Worm (Caenorhabditis elegans) whole organism, L1 larva: ENCODE measurements around the gene amt-4.
A peak's percentile ranks its signal among the peaks of the same experiment; 100 is the strongest.

Experiments used
- C04F5.9 ChIP-seq: sonication (generic microtip); optimal IDR thresholded peaks from 2 replicates; lab custom pipeline; 2016; ENCODE audit warnings: missing genetic modification characterization, missing compliant biosample characterization
- C16A3.4 ChIP-seq: fragments of 150-350 bp; optimal IDR thresholded peaks from 2 replicates; lab custom pipeline; 2014; ENCODE audit warnings: missing biosample characterization, missing genetic modification characterization
- C34B4.2 ChIP-seq: sonication (generic microtip); optimal IDR thresholded peaks from 2 replicates; lab custom pipeline; 2017; ENCODE audit warnings: mild to moderate bottlenecking, missing genetic modification characterization, missing compliant biosample characterization
- aha-1 ChIP-seq: fragments of 150-350 bp; optimal IDR thresholded peaks from 2 replicates; lab custom pipeline; 2014; ENCODE audit warnings: missing biosample characterization, missing genetic modification characterization
- aly-2 ChIP-seq: fragments of 150-350 bp; optimal IDR thresholded peaks from 2 replicates; lab custom pipeline; 2014; ENCODE audit warnings: missing biosample characterization, missing genetic modification characterization
- ama-1 ChIP-seq: fragments of 150-350 bp; optimal IDR thresholded peaks from 2 replicates; lab custom pipeline; 2014
- blmp-1 ChIP-seq: fragments of 150-350 bp; optimal IDR thresholded peaks from 2 replicates; lab custom pipeline; 2014; ENCODE audit warnings: missing biosample characterization, missing genetic modification characterization
- ceh-8 ChIP-seq: fragments of 200-800 bp; sonication (Bioruptor generic); optimal IDR thresholded peaks from 2 replicates; lab custom pipeline; 2018; ENCODE audit warnings: mild to moderate bottlenecking, missing genetic modification characterization, moderate library complexity, missing compliant biosample characterization
- ceh-88 ChIP-seq: fragments of 200-800 bp; sonication (Bioruptor generic); IDR thresholded peaks from 2 replicates; pipeline ENCODE4 v1.3.6; 2022; ENCODE audit warnings: missing genetic modification characterization, missing compliant biosample characterization
- ceh-90 ChIP-seq: sonication (generic microtip); optimal IDR thresholded peaks from 2 replicates; lab custom pipeline; 2016; ENCODE audit warnings: missing genetic modification characterization, missing compliant biosample characterization
- ces-1 ChIP-seq: fragments of 150-350 bp; optimal IDR thresholded peaks from 2 replicates; lab custom pipeline; 2014; ENCODE audit warnings: missing biosample characterization, missing genetic modification reagents, missing genetic modification characterization
- efl-1 ChIP-seq, 4 experiments: fragments of 150-350 bp; optimal IDR thresholded peaks in 3 of 4; peaks in 1 of 4; 1 replicate in 1 of 4; 2 replicates in 3 of 4; lab custom pipeline; 2014; ENCODE audit warnings: missing biosample characterization in 2 of 4, missing genetic modification characterization in 2 of 4, missing genetic modification reagents in 2 of 4
- efl-3 ChIP-seq: fragments of 200-800 bp; sonication (Bioruptor generic); optimal IDR thresholded peaks from 2 replicates; lab custom pipeline; 2018; ENCODE audit warnings: mild to moderate bottlenecking, missing genetic modification characterization, missing compliant biosample characterization
- egl-13 ChIP-seq: sonication (generic microtip); optimal IDR thresholded peaks from 2 replicates; lab custom pipeline; 2016; ENCODE audit warnings: missing genotype, missing genetic modification reagents, missing genetic modification characterization, missing compliant biosample characterization
- egl-27 ChIP-seq, 2 experiments: fragments of 150-350 bp in 1 of 2; sonication (generic microtip); optimal IDR thresholded peaks; 3 replicates each; lab custom pipeline; 2017 to 2018; ENCODE audit warnings: missing biosample characterization in 2 of 2, missing genetic modification characterization in 2 of 2, missing genetic modification reagents in 2 of 2
- elt-2 ChIP-seq: sonication (generic microtip); optimal IDR thresholded peaks from 2 replicates; lab custom pipeline; 2016; ENCODE audit warnings: missing genetic modification characterization, mild to moderate bottlenecking, inconsistent platforms, missing compliant biosample characterization, missing genetic modification reagents
- fkh-10 ChIP-seq: sonication (generic microtip); optimal IDR thresholded peaks from 2 replicates; lab custom pipeline; 2017; ENCODE audit warnings: missing biosample characterization, missing genetic modification reagents, missing genetic modification characterization
- fos-1 ChIP-seq: fragments of 150-350 bp; optimal IDR thresholded peaks from 2 replicates; lab custom pipeline; 2014; ENCODE audit warnings: missing biosample characterization, missing genetic modification characterization
- grh-1 ChIP-seq: fragments of 200-800 bp; sonication (Bioruptor generic); IDR thresholded peaks from 2 replicates; pipeline ENCODE4 v1.3.6; 2022; ENCODE audit warnings: missing genetic modification reagents, missing genetic modification characterization, missing compliant biosample characterization
- hlh-4 ChIP-seq: sonication (generic microtip); optimal IDR thresholded peaks from 2 replicates; lab custom pipeline; 2016; ENCODE audit warnings: mild to moderate bottlenecking, missing genetic modification characterization, missing compliant biosample characterization
- hpl-2 ChIP-seq: fragments of 150-350 bp; optimal IDR thresholded peaks from 2 replicates; lab custom pipeline; 2014; ENCODE audit warnings: missing biosample characterization, missing genetic modification reagents, missing genetic modification characterization
- irx-1 ChIP-seq: sonication (generic microtip); optimal IDR thresholded peaks from 2 replicates; lab custom pipeline; 2016; ENCODE audit warnings: missing genetic modification characterization, missing compliant biosample characterization
- isw-1 ChIP-seq: fragments of 200-800 bp; sonication (Bioruptor generic); IDR thresholded peaks from 2 replicates; pipeline ENCODE4 v1.3.6; 2022; ENCODE audit warnings: missing genetic modification characterization, missing compliant biosample characterization
- jun-1 ChIP-seq: fragments of 150-350 bp; optimal IDR thresholded peaks from 2 replicates; lab custom pipeline; 2014; ENCODE audit warnings: missing biosample characterization, missing genetic modification reagents, missing genetic modification characterization
- lin-14 ChIP-seq: fragments of 200-800 bp; sonication (Bioruptor generic); optimal IDR thresholded peaks from 2 replicates; lab custom pipeline; 2018; ENCODE audit warnings: mild to moderate bottlenecking, missing genetic modification characterization, moderate library complexity, missing compliant biosample characterization
- lin-15B ChIP-seq: fragments of 150-350 bp; sonication (generic microtip); optimal IDR thresholded peaks from 3 replicates; lab custom pipeline; 2014; ENCODE audit warnings: missing biosample characterization, missing genetic modification characterization
- lin-39 ChIP-seq: fragments of 150-350 bp; optimal IDR thresholded peaks from 2 replicates; lab custom pipeline; 2014; ENCODE audit warnings: missing biosample characterization, missing genetic modification reagents, missing genetic modification characterization
- lsy-2 ChIP-seq, 2 experiments: fragments of 150-350 bp; optimal IDR thresholded peaks; 2 replicates each; lab custom pipeline; 2014; ENCODE audit warnings: missing biosample characterization in 2 of 2, missing genetic modification characterization in 2 of 2
- mdl-1 ChIP-seq, 2 experiments: fragments of 150-350 bp; optimal IDR thresholded peaks; 2 replicates each; lab custom pipeline; 2014 to 2017; ENCODE audit warnings: missing biosample characterization in 2 of 2, missing genetic modification characterization in 2 of 2, inconsistent platforms in 1 of 2
- mef-2 ChIP-seq: fragments of 150-350 bp; optimal IDR thresholded peaks from 2 replicates; lab custom pipeline; 2014; ENCODE audit warnings: missing biosample characterization, missing genetic modification characterization
- nhr-11 ChIP-seq: fragments of 150-350 bp; optimal IDR thresholded peaks from 2 replicates; lab custom pipeline; 2014; ENCODE audit warnings: missing biosample characterization, missing genetic modification characterization
- nhr-12 ChIP-seq: sonication (generic microtip); optimal IDR thresholded peaks from 2 replicates; lab custom pipeline; 2017; ENCODE audit warnings: missing biosample characterization, missing genetic modification characterization
- nhr-20 ChIP-seq: sonication (generic microtip); optimal IDR thresholded peaks from 2 replicates; lab custom pipeline; 2016; ENCODE audit warnings: mild to moderate bottlenecking, missing genetic modification characterization, missing compliant biosample characterization
- nhr-237 ChIP-seq: fragments of 150-350 bp; optimal IDR thresholded peaks from 2 replicates; lab custom pipeline; 2014; ENCODE audit warnings: missing biosample characterization, missing genetic modification characterization
- nhr-28 ChIP-seq: fragments of 150-350 bp; optimal IDR thresholded peaks from 2 replicates; lab custom pipeline; 2014; ENCODE audit warnings: missing biosample characterization, missing genetic modification characterization
- nhr-47 ChIP-seq: sonication (generic microtip); optimal IDR thresholded peaks from 2 replicates; lab custom pipeline; 2016; ENCODE audit warnings: mild to moderate bottlenecking, missing genetic modification characterization, moderate library complexity, missing compliant biosample characterization
- nhr-77 ChIP-seq: fragments of 150-350 bp; optimal IDR thresholded peaks from 2 replicates; lab custom pipeline; 2014; ENCODE audit warnings: missing biosample characterization, missing genetic modification characterization
- nhr-90 ChIP-seq: sonication (generic microtip); optimal IDR thresholded peaks from 2 replicates; lab custom pipeline; 2016; ENCODE audit warnings: mild to moderate bottlenecking, missing genetic modification characterization, missing compliant biosample characterization; ENCODE audit not compliant: poor library complexity
- pax-3 ChIP-seq: fragments of 200-800 bp; sonication (Bioruptor generic); optimal IDR thresholded peaks from 2 replicates; lab custom pipeline; 2018; ENCODE audit warnings: mild to moderate bottlenecking, missing genetic modification characterization, moderate library complexity, missing compliant biosample characterization
- snpc-4 ChIP-seq: fragments of 150-350 bp; optimal IDR thresholded peaks from 2 replicates; lab custom pipeline; 2014; ENCODE audit warnings: missing biosample characterization, missing genetic modification characterization
- snu-23 ChIP-seq: sonication (generic microtip); optimal IDR thresholded peaks from 2 replicates; lab custom pipeline; 2016; ENCODE audit warnings: missing genetic modification characterization, missing compliant biosample characterization
- sox-4 ChIP-seq: sonication (generic microtip); optimal IDR thresholded peaks from 2 replicates; lab custom pipeline; 2016; ENCODE audit warnings: missing genetic modification characterization, missing compliant biosample characterization
- sptf-1 ChIP-seq: fragments of 150-350 bp; optimal IDR thresholded peaks from 2 replicates; lab custom pipeline; 2014; ENCODE audit warnings: missing biosample characterization, missing genetic modification characterization
- tlp-1 ChIP-seq: fragments of 150-350 bp; optimal IDR thresholded peaks from 2 replicates; lab custom pipeline; 2014; ENCODE audit warnings: missing biosample characterization, missing genetic modification characterization
- unc-130 ChIP-seq: fragments of 150-350 bp; optimal IDR thresholded peaks from 2 replicates; lab custom pipeline; 2017; ENCODE audit warnings: missing biosample characterization, missing genetic modification characterization, inconsistent platforms
- unc-62 ChIP-seq: fragments of 150-350 bp; optimal IDR thresholded peaks from 2 replicates; lab custom pipeline; 2014; ENCODE audit warnings: missing biosample characterization, missing genetic modification reagents, missing genetic modification characterization
- unc-86 ChIP-seq: sonication (generic microtip); optimal IDR thresholded peaks from 2 replicates; lab custom pipeline; 2016; ENCODE audit warnings: missing genetic modification characterization, missing compliant biosample characterization
- unc-98 ChIP-seq: fragments of 200-800 bp; sonication (Bioruptor generic); IDR thresholded peaks from 2 replicates; pipeline ENCODE4 v1.3.6; 2022; ENCODE audit warnings: missing genetic modification characterization, missing compliant biosample characterization
- vab-15 ChIP-seq: sonication (generic microtip); optimal IDR thresholded peaks from 2 replicates; lab custom pipeline; 2017; ENCODE audit warnings: missing genotype, mild to moderate bottlenecking, missing genetic modification characterization, missing compliant biosample characterization
- xbp-1 ChIP-seq: sonication (generic microtip); optimal IDR thresholded peaks from 2 replicates; lab custom pipeline; 2016; ENCODE audit warnings: missing genetic modification characterization, missing compliant biosample characterization
- zag-1 ChIP-seq: fragments of 150-350 bp; optimal IDR thresholded peaks from 2 replicates; lab custom pipeline; 2014; ENCODE audit warnings: missing biosample characterization, missing genetic modification characterization
- zip-4 ChIP-seq: fragments of 200-800 bp; sonication (Bioruptor generic); optimal IDR thresholded peaks from 2 replicates; lab custom pipeline; 2018; ENCODE audit warnings: mild to moderate bottlenecking, missing genetic modification characterization, moderate library complexity, missing compliant biosample characterization
- ztf-11 ChIP-seq, 2 experiments: sonication (generic microtip); optimal IDR thresholded peaks; 2 replicates each; lab custom pipeline; 2016 to 2017; ENCODE audit warnings: missing genetic modification characterization in 2 of 2, missing biosample characterization in 1 of 2, missing compliant biosample characterization in 1 of 2
- ztf-4 ChIP-seq: fragments of 150-350 bp; optimal IDR thresholded peaks from 2 replicates; lab custom pipeline; 2014; ENCODE audit warnings: missing biosample characterization, missing genetic modification characterization

Gene amt-4

DNA sequence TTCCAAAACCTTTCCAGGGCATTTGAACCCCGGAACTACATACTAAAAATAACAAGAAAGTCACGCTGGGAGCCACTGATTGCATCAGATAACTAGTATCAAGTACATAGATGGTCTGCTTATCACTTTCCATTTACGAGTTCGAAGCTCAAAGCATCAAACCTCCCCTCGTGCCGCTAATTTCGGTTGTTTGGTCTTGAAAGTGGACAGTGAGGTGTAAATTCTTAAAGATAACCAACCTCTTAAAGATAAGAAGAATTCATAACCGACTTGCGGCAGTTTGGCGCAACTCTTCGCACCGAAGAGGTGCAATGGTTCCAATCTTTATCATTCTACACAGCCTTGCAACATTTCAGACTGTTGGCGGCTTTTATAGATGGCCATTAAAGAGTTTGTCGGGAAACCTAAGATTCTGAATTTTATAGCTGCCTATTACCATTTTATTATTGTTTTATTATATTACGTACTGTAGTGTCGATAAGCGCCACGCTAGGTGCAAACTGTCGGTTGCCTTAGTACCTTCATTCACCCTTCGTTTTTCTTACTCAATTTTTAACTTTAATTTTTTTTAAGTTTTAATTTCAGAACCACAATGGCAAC is at the start of gene amt-4:
TSS of gene amt-4 (plus strand) at position 586 of the 600 bp plus-strand sequence.
- TF ChIP-seq nhr-47 (tag; lab: Kevin White, UChicago) (no peak), nhr-20 (tag; lab: Kevin White, UChicago) (peak; percentile 23), snu-23 (no peak), nhr-12 (tag; lab: Kevin White, UChicago) (no peak), mdl-1 (tag; optimal IDR thresholded peaks at IDR 0.05; lab: Kevin White, UChicago) (peak in 1 of 2 experiments; percentile 64), isw-1 (no peak), fkh-10 (no peak), unc-62 (GFP tag; lab: Kevin White, UChicago) (no peak), blmp-1 (no peak), nhr-237 (tag; lab: Kevin White, UChicago) (no peak), egl-13 (tag; lab: Kevin White, UChicago) (no peak), ceh-8 (GFP tag; lab: Kevin White, UChicago) (no peak), ztf-11 (tag; optimal IDR thresholded peaks at IDR 0.05; lab: Kevin White, UChicago) (no peak), jun-1 (peak; percentile 13), sptf-1 (no peak), aly-2 (tag; lab: Kevin White, UChicago) (no peak), zip-4 (GFP tag; lab: Kevin White, UChicago) (no peak), zag-1 (tag; lab: Kevin White, UChicago) (no peak), nhr-11 (tag; lab: Kevin White, UChicago) (no peak), xbp-1 (no peak), unc-98 (GFP tag; lab: Robert Waterston, UW) (no peak), grh-1 (no peak), egl-27 (tag; optimal IDR thresholded peaks at IDR 0.05; lab: Kevin White, UChicago) (no peak), C16A3.4 (no peak), hlh-4 (tag; lab: Kevin White, UChicago) (no peak), unc-86 (tag; lab: Kevin White, UChicago) (no peak), C04F5.9 (tag; lab: Kevin White, UChicago) (no peak), snpc-4 (tag; lab: Kevin White, UChicago) (no peak), vab-15 (tag; lab: Kevin White, UChicago) (no peak), elt-2 (tag; lab: Kevin White, UChicago) (peak; percentile 98), pax-3 (tag; lab: Kevin White, UChicago) (no peak), ceh-90 (tag; lab: Kevin White, UChicago) (no peak), fos-1 (no peak), lsy-2 (tag; optimal IDR thresholded peaks at IDR 0.05; lab: Kevin White, UChicago) (no peak), lin-39 (tag; lab: Kevin White, UChicago) (no peak), C34B4.2 (tag; lab: Kevin White, UChicago) (no peak), lin-15B (tag; lab: Kevin White, UChicago) (no peak), efl-1 (optimal IDR thresholded peaks at IDR 0.05; lab: Kevin White, UChicago) (no peak), efl-1 (GFP tag; optimal IDR thresholded peaks at IDR 0.05 in 1 of 2; lab: Kevin White, UChicago) (no peak), unc-130 (tag; lab: Kevin White, UChicago) (no peak), sox-4 (no peak), ceh-88 (GFP tag; lab: Robert Waterston, UW) (no peak), tlp-1 (tag; lab: Kevin White, UChicago) (peak; percentile 27), nhr-90 (tag; lab: Kevin White, UChicago) (peak; percentile 13), irx-1 (tag; lab: Kevin White, UChicago) (no peak), nhr-28 (tag; lab: Kevin White, UChicago) (no peak), ama-1 (lab: Kevin White, UChicago) (no peak), efl-3 (GFP tag; lab: Kevin White, UChicago) (no peak), lin-14 (GFP tag; lab: Kevin White, UChicago) (peak; percentile 4), ztf-4 (tag; lab: Kevin White, UChicago) (no peak), ces-1 (GFP tag; lab: Kevin White, UChicago) (no peak), nhr-77 (no peak), aha-1 (tag; lab: Kevin White, UChicago) (no peak), mef-2 (tag; lab: Kevin White, UChicago) (no peak), hpl-2 (GFP tag; lab: Kevin White, UChicago) (no peak)
